Worm (Caenorhabditis elegans) whole organism, young adult: ENCODE measurements around the gene hlh-25.
A peak's percentile ranks its signal among the peaks of the same experiment; 100 is the strongest.

Experiments used
- B0261.1 ChIP-seq: sonication (generic microtip); optimal IDR thresholded peaks from 2 replicates; lab custom pipeline; 2016; ENCODE audit warnings: mild to moderate bottlenecking, missing genetic modification characterization, moderate library complexity, missing compliant biosample characterization
- B0336.3 ChIP-seq: fragments of 200-800 bp; sonication (Bioruptor generic); IDR thresholded peaks from 2 replicates; pipeline ENCODE4 v1.3.6; 2022; ENCODE audit warnings: missing genetic modification characterization, missing compliant biosample characterization
- F33H1.4 ChIP-seq: fragments of 200-800 bp; sonication (Bioruptor generic); IDR thresholded peaks from 2 replicates; pipeline ENCODE4 v1.3.6; 2022; ENCODE audit warnings: missing genetic modification reagents, missing genetic modification characterization, missing compliant biosample characterization
- F49E8.2 ChIP-seq: sonication (generic microtip); optimal IDR thresholded peaks from 3 replicates; lab custom pipeline; 2017; ENCODE audit warnings: missing genetic modification characterization, mild to moderate bottlenecking, missing compliant biosample characterization, antibody characterized with exemption, moderate library complexity; ENCODE audit not compliant: insufficient read depth
- F57A8.1 ChIP-seq: fragments of 200-800 bp; sonication (Bioruptor generic); optimal IDR thresholded peaks from 2 replicates; lab custom pipeline; 2018; ENCODE audit warnings: mild to moderate bottlenecking, missing genetic modification characterization, moderate library complexity, missing compliant biosample characterization
- K11D2.4 ChIP-seq: fragments of 200-800 bp; sonication (Bioruptor generic); IDR thresholded peaks from 2 replicates; pipeline ENCODE4 v1.3.6; 2022; ENCODE audit warnings: missing genetic modification reagents, missing genetic modification characterization, missing compliant biosample characterization
- Y67H2A.10 ChIP-seq: fragments of 200-800 bp; sonication (Bioruptor generic); conservative IDR thresholded peaks from 2 replicates; pipeline ENCODE4 v1.3.6; 2022; ENCODE audit warnings: missing genetic modification reagents, missing genetic modification characterization, missing compliant biosample characterization
- Y95B8A.8 ChIP-seq: fragments of 200-800 bp; sonication (Bioruptor generic); IDR thresholded peaks from 2 replicates; pipeline ENCODE4 v1.3.6; 2022; ENCODE audit warnings: missing genetic modification reagents, missing genetic modification characterization, missing compliant biosample characterization
- ZK185.1 ChIP-seq: sonication (generic microtip); optimal IDR thresholded peaks from 2 replicates; lab custom pipeline; 2016; ENCODE audit warnings: mild to moderate bottlenecking, missing genetic modification characterization, missing compliant biosample characterization; ENCODE audit not compliant: poor library complexity, severe bottlenecking
- aptf-3 ChIP-seq: fragments of 200-800 bp; sonication (Bioruptor generic); IDR thresholded peaks from 2 replicates; pipeline ENCODE4 v1.3.6; 2022; ENCODE audit warnings: missing genetic modification characterization, missing compliant biosample characterization
- bed-2 ChIP-seq: fragments of 200-800 bp; sonication (Bioruptor generic); IDR thresholded peaks from 2 replicates; pipeline ENCODE4 v1.3.6; 2022; ENCODE audit warnings: missing genetic modification reagents, missing genetic modification characterization, missing compliant biosample characterization
- cebp-1 ChIP-seq, 2 experiments: fragments of 200-800 bp in 1 of 2; sonication (Bioruptor generic) in 1 of 2; sonication (generic microtip) in 1 of 2; IDR thresholded peaks in 1 of 2; optimal IDR thresholded peaks in 1 of 2; 2 replicates each; pipeline versions ENCODE4 v1.3.6 to Lab custom; 2017 to 2022; ENCODE audit warnings: missing compliant biosample characterization in 2 of 2, missing genetic modification characterization in 2 of 2, mild to moderate bottlenecking in 1 of 2, missing genetic modification reagents in 1 of 2, moderate library complexity in 1 of 2
- ceh-58 ChIP-seq: fragments of 200-800 bp; sonication (Bioruptor generic); IDR thresholded peaks from 2 replicates; pipeline ENCODE4 v1.3.6; 2022; ENCODE audit warnings: missing genetic modification characterization, missing compliant biosample characterization
- dox-1 ChIP-seq: fragments of 200-800 bp; sonication (Bioruptor generic); IDR thresholded peaks from 2 replicates; pipeline ENCODE4 v1.3.6; 2022; ENCODE audit warnings: missing genetic modification reagents, missing genetic modification characterization, missing compliant biosample characterization
- egl-44 ChIP-seq: fragments of 200-800 bp; sonication (Bioruptor generic); IDR thresholded peaks from 2 replicates; pipeline ENCODE4 v1.3.6; 2022; ENCODE audit warnings: missing genetic modification reagents, missing genetic modification characterization, missing compliant biosample characterization
- hlh-12 ChIP-seq: sonication (generic microtip); optimal IDR thresholded peaks from 2 replicates; lab custom pipeline; 2016; ENCODE audit warnings: missing genetic modification characterization, missing compliant biosample characterization
- hrde-1 ChIP-seq: sonication (generic microtip); optimal IDR thresholded peaks from 2 replicates; lab custom pipeline; 2016; ENCODE audit warnings: missing genetic modification characterization, mild to moderate bottlenecking, missing compliant biosample characterization, moderate library complexity, missing genotype, missing genetic modification reagents, borderline replicate concordance
- hsf-1 ChIP-seq: fragments of 200-800 bp; sonication (Bioruptor generic); IDR thresholded peaks from 2 replicates; pipeline ENCODE4 v1.3.6; 2022; ENCODE audit warnings: missing genetic modification reagents, missing genetic modification characterization, missing compliant biosample characterization
- lag-1 ChIP-seq: fragments of 200-800 bp; sonication (Bioruptor generic); IDR thresholded peaks from 2 replicates; pipeline ENCODE4 v1.3.6; 2022; ENCODE audit warnings: missing genetic modification reagents, missing genetic modification characterization, missing compliant biosample characterization
- let-607 ChIP-seq, 2 experiments: fragments of 200-800 bp in 1 of 2; sonication (Bioruptor generic) in 1 of 2; sonication (generic microtip) in 1 of 2; optimal IDR thresholded peaks; 2 replicates each; lab custom pipeline; 2016 to 2018; ENCODE audit warnings: mild to moderate bottlenecking in 2 of 2, missing compliant biosample characterization in 2 of 2, missing genetic modification characterization in 2 of 2, moderate library complexity in 2 of 2, missing genotype in 1 of 2
- lsl-1 ChIP-seq: fragments of 200-800 bp; sonication (Bioruptor generic); optimal IDR thresholded peaks from 2 replicates; lab custom pipeline; 2018; ENCODE audit warnings: mild to moderate bottlenecking, missing genetic modification characterization, moderate library complexity, missing compliant biosample characterization
- lsy-27 ChIP-seq: sonication (generic microtip); optimal IDR thresholded peaks from 2 replicates; lab custom pipeline; 2017; ENCODE audit warnings: missing genetic modification characterization, mild to moderate bottlenecking, missing compliant biosample characterization, antibody characterized with exemption, missing genotype, borderline replicate concordance; ENCODE audit not compliant: insufficient read depth
- madf-10 ChIP-seq: sonication (generic microtip); optimal IDR thresholded peaks from 2 replicates; lab custom pipeline; 2016; ENCODE audit warnings: mild to moderate bottlenecking, missing genetic modification characterization, missing compliant biosample characterization
- madf-6 ChIP-seq: fragments of 200-800 bp; sonication (Bioruptor generic); IDR thresholded peaks from 2 replicates; pipeline ENCODE4 v1.3.6; 2022; ENCODE audit warnings: missing genetic modification reagents, missing genetic modification characterization, missing compliant biosample characterization
- mes-4 ChIP-seq: sonication (generic microtip); optimal IDR thresholded peaks from 2 replicates; lab custom pipeline; 2016; ENCODE audit warnings: missing genotype, missing genetic modification characterization, missing compliant biosample characterization
- mxl-1 ChIP-seq: sonication (generic microtip); optimal IDR thresholded peaks from 2 replicates; lab custom pipeline; 2016; ENCODE audit warnings: missing genetic modification characterization, missing compliant biosample characterization
- nfya-1 ChIP-seq: sonication (generic microtip); optimal IDR thresholded peaks from 2 replicates; lab custom pipeline; 2017; ENCODE audit warnings: antibody characterized with exemption, missing compliant biosample characterization, missing genetic modification characterization, borderline replicate concordance; ENCODE audit not compliant: insufficient read depth
- nfya-2 ChIP-seq: fragments of 200-800 bp; sonication (Bioruptor generic); IDR thresholded peaks from 2 replicates; pipeline ENCODE4 v1.3.6; 2022; ENCODE audit warnings: missing genetic modification reagents, missing genetic modification characterization, missing compliant biosample characterization
- nhr-120 ChIP-seq: fragments of 200-800 bp; sonication (Bioruptor generic); IDR thresholded peaks from 2 replicates; pipeline ENCODE4 v1.3.6; 2022; ENCODE audit warnings: missing genetic modification characterization, missing compliant biosample characterization
- nhr-27 ChIP-seq: fragments of 200-800 bp; sonication (Bioruptor generic); optimal IDR thresholded peaks from 2 replicates; lab custom pipeline; 2018; ENCODE audit warnings: mild to moderate bottlenecking, missing genetic modification characterization, moderate library complexity, missing compliant biosample characterization
- nhr-90 ChIP-seq: sonication (generic microtip); optimal IDR thresholded peaks from 2 replicates; lab custom pipeline; 2016; ENCODE audit warnings: missing genotype, mild to moderate bottlenecking, missing genetic modification characterization, missing compliant biosample characterization
- pbrm-1 ChIP-seq: fragments of 200-800 bp; sonication (Bioruptor generic); IDR thresholded peaks from 2 replicates; pipeline ENCODE4 v1.3.6; 2022; ENCODE audit warnings: missing genetic modification reagents, missing genetic modification characterization, missing compliant biosample characterization
- pha-4 ChIP-seq: fragments of 150-350 bp; sonication (generic microtip); optimal IDR thresholded peaks from 2 replicates; lab custom pipeline; 2014; ENCODE audit warnings: missing biosample characterization, missing genetic modification reagents, missing genetic modification characterization
- rpc-1 ChIP-seq, 2 experiments: fragments of 150-350 bp in 1 of 2; sonication (generic microtip) in 1 of 2; optimal IDR thresholded peaks; 2 replicates each; lab custom pipeline; 2014 to 2018; ENCODE audit warnings: missing biosample characterization in 1 of 2, missing genetic modification characterization in 1 of 2, missing genetic modification reagents in 1 of 2, missing genotype in 1 of 2
- sdz-38 ChIP-seq: sonication (generic microtip); optimal IDR thresholded peaks from 2 replicates; lab custom pipeline; 2016; ENCODE audit warnings: missing genotype, missing genetic modification characterization, missing compliant biosample characterization
- snpc-4 ChIP-seq, 5 experiments: fragments of 150-350 bp in 1 of 5; sonication (generic microtip) in 4 of 5; optimal IDR thresholded peaks; 2 replicates each; lab custom pipeline; 2014 to 2018; ENCODE audit warnings: missing genetic modification characterization in 5 of 5, missing biosample characterization in 3 of 5, antibody characterized with exemption in 2 of 5, mild to moderate bottlenecking in 2 of 5, missing compliant biosample characterization in 2 of 5, missing genotype in 2 of 5, moderate library complexity in 2 of 5, missing genetic modification reagents in 1 of 5
- unc-130 ChIP-seq: sonication (generic microtip); optimal IDR thresholded peaks from 2 replicates; lab custom pipeline; 2016; ENCODE audit warnings: missing genetic modification reagents, missing genetic modification characterization, missing compliant biosample characterization
- ztf-22 ChIP-seq: fragments of 200-800 bp; sonication (Bioruptor generic); optimal IDR thresholded peaks from 2 replicates; lab custom pipeline; 2018; ENCODE audit warnings: mild to moderate bottlenecking, missing genetic modification characterization, moderate library complexity, missing compliant biosample characterization

The hlh-25 gene

ce11 chrII:5544145-5544515 lies 9.1 kb downstream of the hlh-25 start (continued):
- TF ChIP-seq cebp-1 (GFP tag; IDR thresholded peaks at IDR 0.05; lab: Robert Waterston, UW) (peak; percentile 64), cebp-1 (tag; optimal IDR thresholded peaks at IDR 0.05; lab: Kevin White, UChicago) (peak; percentile 60), madf-6 (GFP tag; lab: Robert Waterston, UW) (peak; percentile 30; the same call in 1 of the 2 replicates)

ce11 chrII:5544764-5545163 lies 9.7 kb downstream of the hlh-25 start, which contains the start of gene ins-13:
ins-13 (minus strand) TSS chrII:5544864.
- TF ChIP-seq ZK185.1 (tag; lab: Kevin White, UChicago), result peak; percentile 29
- TF ChIP-seq hsf-1 (GFP tag; lab: Robert Waterston, UW), result no peak

ce11 chrII:5547442-5547894 lies 12.4 kb downstream of the hlh-25 start, which contains the start of gene acdh-2:
acdh-2 (minus strand) TSS chrII:5547492.
- TF ChIP-seq F57A8.1 (GFP tag; lab: Kevin White, UChicago), result no peak
- TF ChIP-seq hrde-1 (tag; lab: Kevin White, UChicago), result no peak
- no peak for TF ChIP-seq ZK185.1 (tag; lab: Kevin White, UChicago)
- TF ChIP-seq bed-2 (GFP tag; lab: Robert Waterston, UW), result no peak
- TF ChIP-seq snpc-4 (GFP tag; optimal IDR thresholded peaks at IDR 0.05; lab: Kevin White, UChicago), result no peak
- peak in 2 of 4 experiments; percentile 3 to 50 for TF ChIP-seq snpc-4 (tag; optimal IDR thresholded peaks at IDR 0.05; lab: Kevin White, UChicago)
- no peak for TF ChIP-seq B0336.3 (GFP tag; lab: Robert Waterston, UW)
- TF ChIP-seq cebp-1 (GFP tag; IDR thresholded peaks at IDR 0.05; lab: Robert Waterston, UW), result no peak
- no peak for TF ChIP-seq cebp-1 (tag; optimal IDR thresholded peaks at IDR 0.05; lab: Kevin White, UChicago)

ce11 chrII:5549746-5550145 lies 14.7 kb downstream of the hlh-25 start, which contains the start of gene C17C3.6:
C17C3.6 (plus strand) TSS chrII:5550046.
- TF ChIP-seq lag-1 (GFP tag; lab: Robert Waterston, UW) (no peak), nfya-1 (tag; lab: Kevin White, UChicago) (no peak), F49E8.2 (tag; lab: Kevin White, UChicago) (no peak), dox-1 (GFP tag; lab: Robert Waterston, UW) (no peak), B0261.1 (tag; lab: Kevin White, UChicago) (no peak), K11D2.4 (GFP tag; lab: Robert Waterston, UW) (no peak), egl-44 (GFP tag; lab: Robert Waterston, UW) (no peak), nhr-90 (tag; lab: Kevin White, UChicago) (no peak), pbrm-1 (GFP tag; lab: Robert Waterston, UW) (no peak), aptf-3 (GFP tag; lab: Robert Waterston, UW) (no peak), let-607 (tag; optimal IDR thresholded peaks at IDR 0.05; lab: Kevin White, UChicago) (no peak), mes-4 (no peak)

DNA sequence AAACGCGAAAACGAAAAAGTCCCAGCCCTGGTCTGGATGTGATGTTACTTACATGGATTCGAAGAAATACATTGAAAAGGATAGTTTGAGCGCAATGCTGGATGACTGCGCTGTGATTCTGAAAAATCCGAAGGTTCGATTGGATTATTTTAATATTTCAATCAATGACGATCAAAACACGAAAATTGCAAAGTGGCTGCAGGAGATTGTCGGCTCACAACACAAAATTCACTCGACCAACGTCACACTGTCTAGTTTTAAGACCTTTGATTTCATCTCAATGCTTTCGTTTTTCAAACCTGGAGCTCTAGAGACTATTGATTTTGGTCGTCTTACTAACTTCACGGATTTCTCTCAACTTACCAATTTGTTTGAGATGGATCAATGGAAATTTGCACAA lies 16.5 kb downstream of the hlh-25 start, which contains the start of gene C17C3.5:
Gene C17C3.5, plus strand, starts transcription at position 301 of the 400 bp plus-strand sequence.
- TF ChIP-seq nfya-2 (GFP tag; lab: Robert Waterston, UW), result no peak
- TF ChIP-seq ztf-22 (GFP tag; lab: Kevin White, UChicago), result no peak
- no peak for TF ChIP-seq lsy-27
- no peak for TF ChIP-seq pha-4 (tag; lab: Kevin White, UChicago)
- no peak for TF ChIP-seq madf-10 (tag; lab: Kevin White, UChicago)
- no peak for TF ChIP-seq mxl-1 (tag; lab: Kevin White, UChicago)
- TF ChIP-seq nhr-27 (tag; lab: Kevin White, UChicago), result no peak
- no peak for TF ChIP-seq Y67H2A.10 (GFP tag; lab: Robert Waterston, UW)
- no peak for TF ChIP-seq rpc-1 (optimal IDR thresholded peaks at IDR 0.05; lab: Kevin White, UChicago)
- TF ChIP-seq rpc-1 (tag; optimal IDR thresholded peaks at IDR 0.05; lab: Kevin White, UChicago), result no peak
- TF ChIP-seq madf-6 (GFP tag; lab: Robert Waterston, UW), result no peak
- TF ChIP-seq lsl-1 (GFP tag; lab: Kevin White, UChicago), result no peak
- TF ChIP-seq unc-130 (GFP tag; lab: Kevin White, UChicago), result no peak
- no peak for TF ChIP-seq F33H1.4
- no peak for TF ChIP-seq hlh-12 (tag; lab: Kevin White, UChicago)
- TF ChIP-seq Y95B8A.8 (GFP tag; lab: Robert Waterston, UW), result no peak
- no peak for TF ChIP-seq nfya-1 (tag; lab: Kevin White, UChicago)
- TF ChIP-seq hsf-1 (GFP tag; lab: Robert Waterston, UW), result no peak
- TF ChIP-seq sdz-38, result no peak
- no peak for TF ChIP-seq nhr-120 (GFP tag; lab: Robert Waterston, UW)
- no peak for TF ChIP-seq ceh-58 (GFP tag; lab: Robert Waterston, UW)
